Worm (Caenorhabditis elegans) whole organism, early embryonic: ENCODE measurements around the gene lpr-2.

Source experiments
- B0310.2 ChIP-seq: sonication (generic microtip); optimal IDR thresholded peaks from 2 replicates; lab custom pipeline; 2016; ENCODE audit warnings: mild to moderate bottlenecking, missing genetic modification characterization, missing compliant biosample characterization
- F13C5.2 ChIP-seq: sonication (generic microtip); optimal IDR thresholded peaks from 2 replicates; lab custom pipeline; 2017; ENCODE audit warnings: mild to moderate bottlenecking, missing genetic modification characterization, inconsistent platforms, missing compliant biosample characterization
- aly-1 ChIP-seq: sonication (generic microtip); optimal IDR thresholded peaks from 2 replicates; lab custom pipeline; 2016; ENCODE audit warnings: missing genetic modification characterization, missing compliant biosample characterization
- ama-1 ChIP-seq: fragments of 150-350 bp; optimal IDR thresholded peaks from 2 replicates; lab custom pipeline; 2014
- ceh-13 ChIP-seq: fragments of 200-800 bp; sonication (Bioruptor generic); optimal IDR thresholded peaks from 2 replicates; lab custom pipeline; 2018; ENCODE audit warnings: mild to moderate bottlenecking, missing genetic modification characterization, missing compliant biosample characterization
- ceh-36 ChIP-seq: sonication (generic microtip); optimal IDR thresholded peaks from 2 replicates; lab custom pipeline; 2016; ENCODE audit warnings: missing genetic modification characterization, inconsistent platforms, missing compliant biosample characterization
- ets-7 ChIP-seq: sonication (generic microtip); optimal IDR thresholded peaks from 2 replicates; lab custom pipeline; 2016; ENCODE audit warnings: missing genotype, missing genetic modification characterization, missing compliant biosample characterization
- flt-1 ChIP-seq: fragments of 200-800 bp; sonication (Bioruptor generic); IDR thresholded peaks from 2 replicates; pipeline ENCODE4 v1.3.6; 2022; ENCODE audit warnings: missing genetic modification characterization, missing compliant biosample characterization
- hmbx-1 ChIP-seq: sonication (generic microtip); optimal IDR thresholded peaks from 2 replicates; lab custom pipeline; 2016; ENCODE audit warnings: mild to moderate bottlenecking, missing genetic modification characterization, missing compliant biosample characterization
- hmg-4 ChIP-seq: fragments of 200-800 bp; sonication (Bioruptor generic); optimal IDR thresholded peaks from 2 replicates; lab custom pipeline; 2018; ENCODE audit warnings: mild to moderate bottlenecking, missing genetic modification characterization, missing compliant biosample characterization
- hnd-1 ChIP-seq: sonication (generic microtip); optimal IDR thresholded peaks from 2 replicates; lab custom pipeline; 2016; ENCODE audit warnings: missing genetic modification characterization, missing compliant biosample characterization
- pes-1 ChIP-seq: fragments of 200-800 bp; sonication (Bioruptor generic); IDR thresholded peaks from 2 replicates; pipeline ENCODE4 v1.3.6; 2022; ENCODE audit warnings: missing genetic modification reagents, missing genetic modification characterization, missing compliant biosample characterization
- scrt-1 ChIP-seq: fragments of 200-800 bp; sonication (Bioruptor generic); IDR thresholded peaks from 2 replicates; pipeline ENCODE4 v1.3.6; 2022; ENCODE audit warnings: missing genetic modification characterization, missing compliant biosample characterization
- sea-1 ChIP-seq: fragments of 200-800 bp; sonication (Bioruptor generic); conservative IDR thresholded peaks from 2 replicates; pipeline ENCODE4 v1.3.6; 2022; ENCODE audit warnings: missing genetic modification characterization, missing compliant biosample characterization
- tbx-11 ChIP-seq: fragments of 200-800 bp; sonication (Bioruptor generic); IDR thresholded peaks from 2 replicates; pipeline ENCODE4 v1.3.6; 2022; ENCODE audit warnings: missing genetic modification characterization, missing compliant biosample characterization
- tbx-37 ChIP-seq: fragments of 200-800 bp; sonication (Bioruptor generic); conservative IDR thresholded peaks from 2 replicates; pipeline ENCODE4 v1.3.6; 2022; ENCODE audit warnings: missing genetic modification reagents, missing genetic modification characterization, missing compliant biosample characterization
- tra-4 ChIP-seq: sonication (generic microtip); optimal IDR thresholded peaks from 2 replicates; lab custom pipeline; 2017; ENCODE audit warnings: missing genetic modification characterization, missing compliant biosample characterization

Gene lpr-2

ce11 chrIV:11792495-11792894, 13.5 kb downstream of the lpr-2 start, which contains the start of gene H01G02.3:
Gene H01G02.3, minus strand, starts transcription at chrIV:11792595.
- no peak for TF ChIP-seq ama-1 (lab: Kevin White, UChicago)
- TF ChIP-seq hnd-1 (tag; lab: Kevin White, UChicago): no peak
- no peak for TF ChIP-seq B0310.2
- no peak for TF ChIP-seq ceh-36

- TF ChIP-seq ama-1 (lab: Kevin White, UChicago) (no peak), flt-1 (GFP tag; lab: Robert Waterston, UW) (no peak), sea-1 (GFP tag; lab: Robert Waterston, UW) (no peak), scrt-1 (GFP tag; lab: Robert Waterston, UW) (no peak), ceh-36 (no peak), hnd-1 (tag; lab: Kevin White, UChicago) (no peak), B0310.2 (no peak), hmg-4 (no peak), pes-1 (no peak), ceh-13 (GFP tag; lab: Kevin White, UChicago) (no peak), ets-7 (tag; lab: Kevin White, UChicago) (no peak), tbx-37 (GFP tag; lab: Robert Waterston, UW) (no peak), hmbx-1 (no peak), F13C5.2 (tag; lab: Kevin White, UChicago) (no peak), aly-1 (tag; lab: Kevin White, UChicago) (no peak)
Observed at ce11 chrIV:11793170-11793569, 14.2 kb downstream of the lpr-2 start.

- TF ChIP-seq hmg-4: no peak
- TF ChIP-seq hnd-1 (tag; lab: Kevin White, UChicago): no peak
- no peak for TF ChIP-seq tra-4
- no peak for TF ChIP-seq ceh-36
- no peak for TF ChIP-seq tbx-37 (GFP tag; lab: Robert Waterston, UW)
- no peak for TF ChIP-seq scrt-1 (GFP tag; lab: Robert Waterston, UW)
- no peak for TF ChIP-seq ets-7 (tag; lab: Kevin White, UChicago)
Observed at ce11 chrIV:11795964-11796363, 16.9 kb downstream of the lpr-2 start.

ce11 chrIV:11796818-11797217, 17.8 kb downstream of the lpr-2 start:
- TF ChIP-seq ama-1 (lab: Kevin White, UChicago): no peak

- TF ChIP-seq flt-1 (GFP tag; lab: Robert Waterston, UW) (no peak), ama-1 (lab: Kevin White, UChicago) (no peak)
Observed at ce11 chrIV:11799240-11799639, 20.2 kb downstream of the lpr-2 start.

- TF ChIP-seq ceh-13 (GFP tag; lab: Kevin White, UChicago) (no peak), hmbx-1 (no peak), B0310.2 (no peak), ama-1 (lab: Kevin White, UChicago) (no peak), tra-4 (no peak), F13C5.2 (tag; lab: Kevin White, UChicago) (no peak), hmg-4 (no peak), pes-1 (no peak), ceh-36 (no peak), aly-1 (tag; lab: Kevin White, UChicago) (no peak), tbx-11 (no peak), flt-1 (GFP tag; lab: Robert Waterston, UW) (no peak), hnd-1 (tag; lab: Kevin White, UChicago) (no peak)
Observed at ce11 chrIV:11801078-11801477, 22.1 kb downstream of the lpr-2 start, which contains the start of gene dyf-18. Gene dyf-18, minus strand, starts transcription at chrIV:11801178.

ce11 chrIV:11803044-11803443, 24.0 kb downstream of the lpr-2 start, which contains the start of gene H01G02.4:
Gene H01G02.4, minus strand, starts transcription at chrIV:11803144.
- TF ChIP-seq ama-1 (lab: Kevin White, UChicago) (no peak), hmbx-1 (no peak), B0310.2 (no peak), scrt-1 (GFP tag; lab: Robert Waterston, UW) (no peak), tbx-11 (no peak), ceh-36 (no peak)

- no peak for TF ChIP-seq ets-7 (tag; lab: Kevin White, UChicago)
- TF ChIP-seq aly-1 (tag; lab: Kevin White, UChicago): no peak
- TF ChIP-seq tbx-11: no peak
- no peak for TF ChIP-seq hnd-1 (tag; lab: Kevin White, UChicago)
- TF ChIP-seq flt-1 (GFP tag; lab: Robert Waterston, UW): no peak
- TF ChIP-seq scrt-1 (GFP tag; lab: Robert Waterston, UW): no peak
- no peak for TF ChIP-seq pes-1
- no peak for TF ChIP-seq B0310.2
- TF ChIP-seq tbx-37 (GFP tag; lab: Robert Waterston, UW): no peak
- no peak for TF ChIP-seq hmbx-1
- TF ChIP-seq sea-1 (GFP tag; lab: Robert Waterston, UW): no peak
- TF ChIP-seq hmg-4: no peak
- TF ChIP-seq ceh-13 (GFP tag; lab: Kevin White, UChicago): no peak
- no peak for TF ChIP-seq ama-1 (lab: Kevin White, UChicago)
- TF ChIP-seq tra-4: no peak
- TF ChIP-seq F13C5.2 (tag; lab: Kevin White, UChicago): no peak
- no peak for TF ChIP-seq ceh-36
Observed at ce11 chrIV:11804053-11804452, 25.0 kb downstream of the lpr-2 start, which contains the start of gene H01G02.1. Gene H01G02.1, minus strand, starts transcription at chrIV:11804153.

ce11 chrIV:11809047-11809446, 30.0 kb downstream of the lpr-2 start:
- TF ChIP-seq hnd-1 (tag; lab: Kevin White, UChicago) (no peak), F13C5.2 (tag; lab: Kevin White, UChicago) (no peak), scrt-1 (GFP tag; lab: Robert Waterston, UW) (no peak), tra-4 (no peak), aly-1 (tag; lab: Kevin White, UChicago) (no peak), ets-7 (tag; lab: Kevin White, UChicago) (no peak), tbx-37 (GFP tag; lab: Robert Waterston, UW) (no peak), ceh-36 (no peak), flt-1 (GFP tag; lab: Robert Waterston, UW) (no peak), ceh-13 (GFP tag; lab: Kevin White, UChicago) (no peak), pes-1 (no peak), hmg-4 (no peak), ama-1 (lab: Kevin White, UChicago) (no peak), B0310.2 (no peak), sea-1 (GFP tag; lab: Robert Waterston, UW) (no peak)
